Fruit fly (Drosophila melanogaster) whole organism, embryonic: ENCODE measurements around the gene CG32102.
A peak's percentile ranks its signal among the peaks of the same experiment; 100 is the strongest.

Experiments used
- Abd-B ChIP-seq: fragments of 200-800 bp; sonication (Bioruptor generic); optimal IDR thresholded peaks from 2 replicates; lab custom pipeline; 2018; ENCODE audit warnings: missing biosample characterization, mild to moderate bottlenecking, missing genetic modification characterization, moderate library complexity
- BEAF-32 ChIP-seq: fragments of 200-800 bp; sonication (Bioruptor generic); optimal IDR thresholded peaks from 3 replicates; lab custom pipeline; 2017; ENCODE audit warnings: missing biosample characterization, missing genetic modification characterization, mild to moderate bottlenecking, moderate library complexity, missing genetic modification reagents
- C15 ChIP-seq: fragments of 200-800 bp; sonication (Bioruptor generic); IDR thresholded peaks from 3 replicates; pipeline ENCODE4 v1.3.6; 2022; ENCODE audit warnings: missing biosample characterization, missing genetic modification characterization
- CG11560 ChIP-seq: fragments of 200-800 bp; sonication (Bioruptor generic); IDR thresholded peaks from 3 replicates; pipeline ENCODE4 v1.3.6; 2022; ENCODE audit warnings: missing biosample characterization, missing genetic modification characterization
- CG11723 ChIP-seq: fragments of 200-800 bp; sonication (Bioruptor generic); optimal IDR thresholded peaks from 2 replicates; lab custom pipeline; 2017; ENCODE audit warnings: missing biosample characterization, mild to moderate bottlenecking, missing genetic modification characterization
- CG12219 ChIP-seq: fragments of 200-800 bp; sonication (Bioruptor generic); optimal IDR thresholded peaks from 3 replicates; lab custom pipeline; 2018; ENCODE audit warnings: missing biosample characterization, mild to moderate bottlenecking, missing genetic modification characterization
- CG12236 ChIP-seq: fragments of 200-800 bp; sonication (Bioruptor generic); optimal IDR thresholded peaks from 2 replicates; lab custom pipeline; 2016; ENCODE audit warnings: missing biosample characterization, missing genetic modification characterization
- CG13123 ChIP-seq: fragments of 200-800 bp; sonication (Bioruptor generic); optimal IDR thresholded peaks from 2 replicates; lab custom pipeline; 2016; ENCODE audit warnings: missing biosample characterization, missing genetic modification characterization
- CG13775 ChIP-seq: fragments of 200-800 bp; sonication (Bioruptor generic); optimal IDR thresholded peaks from 3 replicates; lab custom pipeline; 2017; ENCODE audit warnings: missing biosample characterization, mild to moderate bottlenecking, missing genetic modification characterization
- CG14710 ChIP-seq: fragments of 200-800 bp; sonication (Bioruptor generic); optimal IDR thresholded peaks from 3 replicates; lab custom pipeline; 2019; ENCODE audit warnings: missing biosample characterization, mild to moderate bottlenecking, missing genetic modification characterization, moderate library complexity
- CG1792 ChIP-seq: fragments of 200-800 bp; sonication (Bioruptor generic); optimal IDR thresholded peaks from 2 replicates; lab custom pipeline; 2016; ENCODE audit warnings: missing biosample characterization, missing genetic modification characterization
- CG2120 ChIP-seq: fragments of 200-800 bp; sonication (Bioruptor generic); optimal IDR thresholded peaks from 3 replicates; lab custom pipeline; 2016; ENCODE audit warnings: missing biosample characterization, missing genetic modification characterization
- CG30020 ChIP-seq: fragments of 200-800 bp; optimal IDR thresholded peaks from 2 replicates; lab custom pipeline; 2019; ENCODE audit warnings: missing biosample characterization, mild to moderate bottlenecking, missing genetic modification characterization, moderate library complexity
- CG30403 ChIP-seq: fragments of 200-800 bp; sonication (Bioruptor generic); optimal IDR thresholded peaks from 3 replicates; lab custom pipeline; 2016; ENCODE audit warnings: missing biosample characterization, missing genetic modification characterization
- CG34376 ChIP-seq: fragments of 200-800 bp; sonication (Bioruptor generic); optimal IDR thresholded peaks from 2 replicates; lab custom pipeline; 2018; ENCODE audit warnings: missing biosample characterization, mild to moderate bottlenecking, missing genetic modification characterization
- CG3995 ChIP-seq: fragments of 200-800 bp; sonication (Bioruptor generic); optimal IDR thresholded peaks from 3 replicates; lab custom pipeline; 2016; ENCODE audit warnings: missing biosample characterization, missing genetic modification characterization
- CG4617 ChIP-seq: fragments of 200-800 bp; sonication (Bioruptor generic); optimal IDR thresholded peaks from 3 replicates; lab custom pipeline; 2016; ENCODE audit warnings: missing biosample characterization, missing genetic modification characterization, borderline replicate concordance
- CG6175 ChIP-seq: fragments of 200-800 bp; sonication (Bioruptor generic); IDR thresholded peaks from 3 replicates; pipeline ENCODE4 v1.3.6; 2022; ENCODE audit warnings: missing biosample characterization, missing genetic modification characterization
- CG7372 ChIP-seq: fragments of 200-800 bp; sonication (Bioruptor generic); IDR thresholded peaks from 2 replicates; pipeline ENCODE4 v1.3.6; 2022; ENCODE audit warnings: missing biosample characterization, missing genetic modification characterization
- CG8089 ChIP-seq: fragments of 200-800 bp; sonication (Bioruptor generic); optimal IDR thresholded peaks from 3 replicates; lab custom pipeline; 2016; ENCODE audit warnings: missing biosample characterization, missing genetic modification characterization
- CG8290 ChIP-seq, 3 experiments: fragments of 200-800 bp; sonication (Bioruptor generic); optimal IDR thresholded peaks; 2 replicates each; lab custom pipeline; 2016 to 2019; ENCODE audit warnings: missing biosample characterization in 3 of 3, missing genetic modification characterization in 3 of 3, mild to moderate bottlenecking in 2 of 3, moderate library complexity in 1 of 3
- CG8924 ChIP-seq: fragments of 200-800 bp; optimal IDR thresholded peaks from 3 replicates; lab custom pipeline; 2019; ENCODE audit warnings: missing biosample characterization, mild to moderate bottlenecking, missing genetic modification characterization, moderate library complexity
- CG9437 ChIP-seq: fragments of 200-800 bp; sonication (Bioruptor generic); optimal IDR thresholded peaks from 2 replicates; lab custom pipeline; 2018; ENCODE audit warnings: missing biosample characterization, mild to moderate bottlenecking, missing genetic modification characterization
- CG9797 ChIP-seq: fragments of 200-800 bp; sonication (Bioruptor generic); optimal IDR thresholded peaks from 3 replicates; lab custom pipeline; 2018; ENCODE audit warnings: missing biosample characterization, mild to moderate bottlenecking, missing genetic modification characterization
- CG9932 ChIP-seq: fragments of 200-800 bp; sonication (Bioruptor generic); IDR thresholded peaks from 2 replicates; pipeline ENCODE4 v1.3.6; 2022; ENCODE audit warnings: missing biosample characterization, missing genetic modification characterization
- HLH3B ChIP-seq: fragments of 200-800 bp; sonication (Bioruptor generic); IDR thresholded peaks from 2 replicates; pipeline ENCODE4 v1.3.6; 2022; ENCODE audit warnings: missing biosample characterization, missing genetic modification characterization
- Hmx ChIP-seq: fragments of 200-800 bp; sonication (Bioruptor generic); optimal IDR thresholded peaks from 2 replicates; lab custom pipeline; 2016; ENCODE audit warnings: missing biosample characterization, missing genetic modification characterization
- Hr3 ChIP-seq: fragments of 200-800 bp; sonication (Bioruptor generic); optimal IDR thresholded peaks from 3 replicates; lab custom pipeline; 2016; ENCODE audit warnings: missing biosample characterization, missing genetic modification characterization
- Meics ChIP-seq: fragments of 200-800 bp; sonication (Bioruptor generic); optimal IDR thresholded peaks from 2 replicates; lab custom pipeline; 2017; ENCODE audit warnings: missing biosample characterization, mild to moderate bottlenecking, missing genetic modification characterization
- Oli ChIP-seq: fragments of 200-800 bp; sonication (Bioruptor generic); optimal IDR thresholded peaks from 2 replicates; lab custom pipeline; 2018; ENCODE audit warnings: missing biosample characterization, mild to moderate bottlenecking, missing genetic modification characterization, moderate library complexity
- Sox100B ChIP-seq: fragments of 200-800 bp; sonication (Bioruptor generic); optimal IDR thresholded peaks from 3 replicates; lab custom pipeline; 2018; ENCODE audit warnings: missing biosample characterization, mild to moderate bottlenecking, missing genetic modification characterization
- Sox102F ChIP-seq: fragments of 200-800 bp; sonication (Bioruptor generic); optimal IDR thresholded peaks from 2 replicates; lab custom pipeline; 2018; ENCODE audit warnings: missing biosample characterization, mild to moderate bottlenecking, missing genetic modification characterization, moderate library complexity
- br ChIP-seq: fragments of >200 bp; optimal IDR thresholded peaks from 2 replicates; lab custom pipeline; 2017
- cad ChIP-seq: fragments of >200 bp; optimal IDR thresholded peaks from 2 replicates; lab custom pipeline; 2017; ENCODE audit warnings: missing biosample characterization, missing genetic modification characterization
- cwo ChIP-seq: fragments of 200-800 bp; sonication (Bioruptor generic); optimal IDR thresholded peaks from 3 replicates; lab custom pipeline; 2017; ENCODE audit warnings: missing biosample characterization, missing genetic modification characterization, mild to moderate bottlenecking, moderate library complexity, missing genetic modification reagents
- dmrt11E ChIP-seq: fragments of 200-800 bp; sonication (Bioruptor generic); optimal IDR thresholded peaks from 3 replicates; lab custom pipeline; 2018; ENCODE audit warnings: missing biosample characterization, mild to moderate bottlenecking, missing genetic modification characterization, moderate library complexity
- fru ChIP-seq: fragments of >200 bp; optimal IDR thresholded peaks from 2 replicates; lab custom pipeline; 2017
- grau ChIP-seq: fragments of 200-800 bp; optimal IDR thresholded peaks from 3 replicates; lab custom pipeline; 2019; ENCODE audit warnings: missing biosample characterization, mild to moderate bottlenecking, missing genetic modification characterization, moderate library complexity
- gro ChIP-seq: fragments of 200-800 bp; sonication (Bioruptor generic); optimal IDR thresholded peaks from 2 replicates; lab custom pipeline; 2016; ENCODE audit warnings: missing biosample characterization, missing genetic modification characterization
- hkb ChIP-seq, 2 experiments: fragments of 200-800 bp in 1 of 2; fragments of >200 bp in 1 of 2; sonication (Bioruptor generic) in 1 of 2; IDR thresholded peaks in 1 of 2; optimal IDR thresholded peaks in 1 of 2; 2 replicates each; pipeline versions ENCODE4 v1.3.6 to Lab custom; 2017 to 2022; ENCODE audit warnings: missing biosample characterization in 1 of 2, missing genetic modification characterization in 1 of 2
- lov ChIP-seq, 2 experiments: fragments of 200-800 bp in 1 of 2; fragments of >200 bp in 1 of 2; sonication (Bioruptor generic) in 1 of 2; IDR thresholded peaks in 1 of 2; optimal IDR thresholded peaks in 1 of 2; 2 replicates in 1 of 2; 3 replicates in 1 of 2; pipeline versions ENCODE4 v1.3.6 to Lab custom; 2017 to 2022; ENCODE audit warnings: missing biosample characterization in 1 of 2, missing genetic modification characterization in 1 of 2
- oc ChIP-seq: fragments of 200-800 bp; sonication (Bioruptor generic); optimal IDR thresholded peaks from 2 replicates; lab custom pipeline; 2018; ENCODE audit warnings: missing biosample characterization, mild to moderate bottlenecking, missing genetic modification characterization, moderate library complexity
- pho ChIP-seq: fragments of 200-800 bp; sonication (Bioruptor generic); optimal IDR thresholded peaks from 2 replicates; lab custom pipeline; 2016; ENCODE audit warnings: missing biosample characterization, missing genetic modification characterization
- pzg ChIP-seq: fragments of 200-800 bp; sonication (Bioruptor generic); optimal IDR thresholded peaks from 3 replicates; lab custom pipeline; 2018; ENCODE audit warnings: missing biosample characterization, mild to moderate bottlenecking, missing genetic modification characterization, moderate library complexity
- repo ChIP-seq: fragments of 200-800 bp; sonication (Bioruptor generic); optimal IDR thresholded peaks from 2 replicates; lab custom pipeline; 2016; ENCODE audit warnings: missing biosample characterization, missing genetic modification characterization
- salm ChIP-seq: fragments of 200-800 bp; sonication (Bioruptor generic); optimal IDR thresholded peaks from 2 replicates; lab custom pipeline; 2018; ENCODE audit warnings: missing biosample characterization, mild to moderate bottlenecking, missing genetic modification characterization
- sna ChIP-seq: fragments of 200-800 bp; sonication (Bioruptor generic); IDR thresholded peaks from 2 replicates; pipeline ENCODE4 v1.3.6; 2022; ENCODE audit warnings: missing biosample characterization, missing genetic modification characterization; ENCODE audit not compliant: partially characterized antibody
- stc ChIP-seq: fragments of 200-800 bp; sonication (Bioruptor generic); IDR thresholded peaks from 2 replicates; pipeline ENCODE4 v1.3.6; 2022; ENCODE audit warnings: missing biosample characterization, missing genetic modification characterization
- unpg ChIP-seq: fragments of 200-800 bp; sonication (Bioruptor generic); optimal IDR thresholded peaks from 3 replicates; lab custom pipeline; 2018; ENCODE audit warnings: missing biosample characterization, mild to moderate bottlenecking, missing genetic modification characterization, moderate library complexity
- usp ChIP-seq: fragments of >200 bp; optimal IDR thresholded peaks from 2 replicates; lab custom pipeline; 2017; ENCODE audit warnings: missing biosample characterization, missing genetic modification characterization
- zfh2 ChIP-seq: fragments of 200-800 bp; sonication (Bioruptor generic); optimal IDR thresholded peaks from 2 replicates; lab custom pipeline; 2016; ENCODE audit warnings: missing biosample characterization, missing genetic modification characterization

Gene CG32102

DNA sequence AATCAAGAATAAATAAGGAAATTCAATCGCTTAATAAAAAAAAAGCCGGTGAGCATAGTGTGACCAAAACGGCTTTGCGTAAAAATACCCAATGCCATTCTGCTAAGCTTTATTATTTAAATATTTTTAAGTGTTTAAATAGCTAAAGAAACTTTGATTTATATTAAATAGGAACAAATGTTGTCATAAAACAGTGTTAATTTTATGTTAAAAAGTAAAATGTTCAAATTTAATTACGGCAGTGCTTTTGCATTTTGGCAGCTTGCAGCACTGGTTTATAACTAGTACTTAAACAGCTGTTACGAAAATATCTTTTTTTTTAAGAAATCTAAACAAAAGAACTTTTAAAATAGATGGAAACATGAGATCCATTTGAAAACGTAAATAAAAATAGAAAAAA, 31.7 kb upstream of the CG32102 start, which contains the start of the genes CG10638 and CG10681 (continued):
- peak; percentile 60 for TF ChIP-seq pzg (GFP tag; lab: Kevin White, UChicago)
- TF ChIP-seq CG9932 = peak; percentile 62
- TF ChIP-seq CG30020 (tag; lab: Kevin White, UChicago) = peak; percentile 33
- no peak for TF ChIP-seq Meics
- TF ChIP-seq grau = peak; percentile 53
- no peak for TF ChIP-seq HLH3B (GFP tag; lab: Robert Waterston, UW)
- peak; percentile 2 for TF ChIP-seq pho
- peak; percentile 0 for TF ChIP-seq Hmx (GFP tag; lab: Kevin White, UChicago)
- TF ChIP-seq Hr3 (GFP tag; lab: Kevin White, UChicago) = peak; percentile 22
- TF ChIP-seq salm (tag; lab: Kevin White, UChicago) = no peak
- no peak for TF ChIP-seq stc (GFP tag; lab: Robert Waterston, UW)
- TF ChIP-seq CG3995 (GFP tag; lab: Kevin White, UChicago) = peak; percentile 4
- TF ChIP-seq CG34376 = no peak
- TF ChIP-seq zfh2 (GFP tag; lab: Kevin White, UChicago) = peak; percentile 11
- peak; percentile 54 for TF ChIP-seq unpg (GFP tag; lab: Kevin White, UChicago)
- TF ChIP-seq CG1792 = no peak
- no peak for TF ChIP-seq CG13123 (GFP tag; lab: Kevin White, UChicago)
- peak; percentile 53 for TF ChIP-seq Sox100B (GFP tag; lab: Kevin White, UChicago)
- TF ChIP-seq CG7372 (GFP tag; lab: Robert Waterston, UW) = no peak
- TF ChIP-seq hkb (optimal IDR thresholded peaks at IDR 0.05; lab: Kevin White, UChicago) = no peak
- peak; percentile 44; the same call in 1 of the 2 replicates for TF ChIP-seq hkb (GFP tag; IDR thresholded peaks at IDR 0.05; lab: Robert Waterston, UW)
- TF ChIP-seq CG12236 (GFP tag; lab: Kevin White, UChicago) = no peak
- peak; percentile 45 for TF ChIP-seq CG13775 (GFP tag; lab: Kevin White, UChicago)
- no peak for TF ChIP-seq Abd-B (GFP tag; lab: Kevin White, UChicago)
- no peak for TF ChIP-seq CG9437 (GFP tag; lab: Kevin White, UChicago)
- TF ChIP-seq CG2120 (GFP tag; lab: Kevin White, UChicago) = peak; percentile 66
- peak; percentile 49 for TF ChIP-seq CG8924
- no peak for TF ChIP-seq oc (tag; lab: Kevin White, UChicago)
- no peak for TF ChIP-seq CG11560 (tag; lab: Robert Waterston, UW)
- no peak for TF ChIP-seq cad (GFP tag; lab: Kevin White, UChicago)
- no peak for TF ChIP-seq gro (GFP tag; lab: Kevin White, UChicago)
- no peak for TF ChIP-seq fru (lab: Kevin White, UChicago)
- TF ChIP-seq CG6175 (GFP tag; lab: Robert Waterston, UW) = no peak
- TF ChIP-seq CG9797 (GFP tag; lab: Kevin White, UChicago) = peak; percentile 73
- no peak for TF ChIP-seq repo
- TF ChIP-seq CG8089 (GFP tag; lab: Kevin White, UChicago) = no peak
- no peak for TF ChIP-seq Oli
- TF ChIP-seq BEAF-32 (GFP tag; lab: Kevin White, UChicago) = peak; percentile 29
- TF ChIP-seq CG4617 (GFP tag; lab: Kevin White, UChicago) = peak; percentile 63
- TF ChIP-seq CG8290 (GFP tag; optimal IDR thresholded peaks at IDR 0.05; lab: Kevin White, UChicago) = peak; percentile 71
- TF ChIP-seq CG8290 (tag; optimal IDR thresholded peaks at IDR 0.05; lab: Kevin White, UChicago) = no peak
- TF ChIP-seq CG11723 (GFP tag; lab: Kevin White, UChicago) = no peak
- no peak for TF ChIP-seq usp (GFP tag; lab: Kevin White, UChicago)
- TF ChIP-seq sna (GFP tag; lab: Robert Waterston, UW) = peak; percentile 42; the same call in 1 of the 2 replicates
- peak; percentile 33 for TF ChIP-seq Sox102F (GFP tag; lab: Kevin White, UChicago)
- no peak for TF ChIP-seq cwo (GFP tag; lab: Kevin White, UChicago)
- peak; percentile 81 for TF ChIP-seq CG14710 (tag; lab: Kevin White, UChicago)
- peak; percentile 49 for TF ChIP-seq CG30403 (GFP tag; lab: Kevin White, UChicago)
- no peak for TF ChIP-seq CG12219 (GFP tag; lab: Kevin White, UChicago)
- TF ChIP-seq br (lab: Kevin White, UChicago) = no peak
- TF ChIP-seq lov (optimal IDR thresholded peaks at IDR 0.05; lab: Kevin White, UChicago) = no peak
- TF ChIP-seq lov (GFP tag; IDR thresholded peaks at IDR 0.05; lab: Robert Waterston, UW) = no peak
- peak; percentile 8 for TF ChIP-seq dmrt11E (tag; lab: Kevin White, UChicago)
- TF ChIP-seq C15 (GFP tag; lab: Robert Waterston, UW) = no peak
